Worm (Caenorhabditis elegans) whole organism, L1 larva: ENCODE data around the gene F01D5.1.
A peak's percentile ranks its signal among the peaks of the same experiment; 100 is the strongest.

Experiments used
- aha-1 ChIP-seq: fragments of 150-350 bp; optimal IDR thresholded peaks from 2 replicates; lab custom pipeline; 2014; ENCODE audit warnings: missing biosample characterization, missing genetic modification characterization
- alr-1 ChIP-seq: fragments of 200-800 bp; sonication (Bioruptor generic); optimal IDR thresholded peaks from 2 replicates; lab custom pipeline; 2018; ENCODE audit warnings: borderline replicate concordance, mild to moderate bottlenecking, missing genetic modification characterization, missing compliant biosample characterization
- aly-2 ChIP-seq: fragments of 150-350 bp; optimal IDR thresholded peaks from 2 replicates; lab custom pipeline; 2014; ENCODE audit warnings: missing biosample characterization, missing genetic modification characterization
- ceh-63 ChIP-seq: fragments of 200-800 bp; sonication (Bioruptor generic); optimal IDR thresholded peaks from 2 replicates; lab custom pipeline; 2018; ENCODE audit warnings: mild to moderate bottlenecking, missing genetic modification characterization, missing compliant biosample characterization
- ceh-8 ChIP-seq: fragments of 200-800 bp; sonication (Bioruptor generic); optimal IDR thresholded peaks from 2 replicates; lab custom pipeline; 2018; ENCODE audit warnings: mild to moderate bottlenecking, missing genetic modification characterization, moderate library complexity, missing compliant biosample characterization
- ceh-88 ChIP-seq: fragments of 200-800 bp; sonication (Bioruptor generic); IDR thresholded peaks from 2 replicates; pipeline ENCODE4 v1.3.6; 2022; ENCODE audit warnings: missing genetic modification characterization, missing compliant biosample characterization
- ceh-90 ChIP-seq: sonication (generic microtip); optimal IDR thresholded peaks from 2 replicates; lab custom pipeline; 2016; ENCODE audit warnings: missing genetic modification characterization, missing compliant biosample characterization
- ces-1 ChIP-seq: fragments of 150-350 bp; optimal IDR thresholded peaks from 2 replicates; lab custom pipeline; 2014; ENCODE audit warnings: missing biosample characterization, missing genetic modification reagents, missing genetic modification characterization
- dpl-1 ChIP-seq, 3 experiments: fragments of 150-350 bp in 2 of 3; sonication (generic microtip) in 1 of 3; optimal IDR thresholded peaks; 2 replicates each; lab custom pipeline; 2014 to 2017; ENCODE audit warnings: missing biosample characterization in 3 of 3, missing genetic modification characterization in 3 of 3, missing genetic modification reagents in 3 of 3
- efl-1 ChIP-seq, 4 experiments: fragments of 150-350 bp; optimal IDR thresholded peaks in 3 of 4; peaks in 1 of 4; 1 replicate in 1 of 4; 2 replicates in 3 of 4; lab custom pipeline; 2014; ENCODE audit warnings: missing biosample characterization in 2 of 4, missing genetic modification characterization in 2 of 4, missing genetic modification reagents in 2 of 4
- efl-3 ChIP-seq: fragments of 200-800 bp; sonication (Bioruptor generic); optimal IDR thresholded peaks from 2 replicates; lab custom pipeline; 2018; ENCODE audit warnings: mild to moderate bottlenecking, missing genetic modification characterization, missing compliant biosample characterization
- egl-13 ChIP-seq: sonication (generic microtip); optimal IDR thresholded peaks from 2 replicates; lab custom pipeline; 2016; ENCODE audit warnings: missing genotype, missing genetic modification reagents, missing genetic modification characterization, missing compliant biosample characterization
- egl-27 ChIP-seq, 2 experiments: fragments of 150-350 bp in 1 of 2; sonication (generic microtip); optimal IDR thresholded peaks; 3 replicates each; lab custom pipeline; 2017 to 2018; ENCODE audit warnings: missing biosample characterization in 2 of 2, missing genetic modification characterization in 2 of 2, missing genetic modification reagents in 2 of 2
- elt-3 ChIP-seq, 6 experiments: fragments of 150-350 bp in 1 of 6; sonication (generic microtip); optimal IDR thresholded peaks; 2 replicates each; lab custom pipeline; 2017 to 2018; ENCODE audit warnings: missing biosample characterization in 6 of 6, missing genetic modification characterization in 6 of 6, inconsistent platforms in 1 of 6
- ets-5 ChIP-seq: fragments of 200-800 bp; sonication (Bioruptor generic); IDR thresholded peaks from 2 replicates; pipeline ENCODE4 v1.3.6; 2022; ENCODE audit warnings: missing genetic modification characterization, missing compliant biosample characterization
- fkh-10 ChIP-seq: sonication (generic microtip); optimal IDR thresholded peaks from 2 replicates; lab custom pipeline; 2017; ENCODE audit warnings: missing biosample characterization, missing genetic modification reagents, missing genetic modification characterization
- hlh-4 ChIP-seq: sonication (generic microtip); optimal IDR thresholded peaks from 2 replicates; lab custom pipeline; 2016; ENCODE audit warnings: mild to moderate bottlenecking, missing genetic modification characterization, missing compliant biosample characterization
- hpl-2 ChIP-seq: fragments of 150-350 bp; optimal IDR thresholded peaks from 2 replicates; lab custom pipeline; 2014; ENCODE audit warnings: missing biosample characterization, missing genetic modification reagents, missing genetic modification characterization
- irx-1 ChIP-seq: sonication (generic microtip); optimal IDR thresholded peaks from 2 replicates; lab custom pipeline; 2016; ENCODE audit warnings: missing genetic modification characterization, missing compliant biosample characterization
- jun-1 ChIP-seq: fragments of 150-350 bp; optimal IDR thresholded peaks from 2 replicates; lab custom pipeline; 2014; ENCODE audit warnings: missing biosample characterization, missing genetic modification reagents, missing genetic modification characterization
- lin-13 ChIP-seq: fragments of 150-350 bp; optimal IDR thresholded peaks from 2 replicates; lab custom pipeline; 2014; ENCODE audit warnings: missing biosample characterization, missing genetic modification reagents, missing genetic modification characterization
- lin-14 ChIP-seq: fragments of 200-800 bp; sonication (Bioruptor generic); optimal IDR thresholded peaks from 2 replicates; lab custom pipeline; 2018; ENCODE audit warnings: mild to moderate bottlenecking, missing genetic modification characterization, moderate library complexity, missing compliant biosample characterization
- lin-35 ChIP-seq, 2 experiments: fragments of 150-350 bp; optimal IDR thresholded peaks; 2 replicates each; lab custom pipeline; 2014; ENCODE audit warnings: missing biosample characterization in 2 of 2, missing genetic modification characterization in 2 of 2, missing genetic modification reagents in 2 of 2
- lin-39 ChIP-seq: fragments of 150-350 bp; optimal IDR thresholded peaks from 2 replicates; lab custom pipeline; 2014; ENCODE audit warnings: missing biosample characterization, missing genetic modification reagents, missing genetic modification characterization
- lir-3 ChIP-seq: sonication (generic microtip); optimal IDR thresholded peaks from 2 replicates; lab custom pipeline; 2016; ENCODE audit warnings: mild to moderate bottlenecking, missing genetic modification characterization, moderate library complexity, missing compliant biosample characterization; ENCODE audit not compliant: poor library complexity
- lsy-2 ChIP-seq, 2 experiments: fragments of 150-350 bp; optimal IDR thresholded peaks; 2 replicates each; lab custom pipeline; 2014; ENCODE audit warnings: missing biosample characterization in 2 of 2, missing genetic modification characterization in 2 of 2
- mdl-1 ChIP-seq, 2 experiments: fragments of 150-350 bp; optimal IDR thresholded peaks; 2 replicates each; lab custom pipeline; 2014 to 2017; ENCODE audit warnings: missing biosample characterization in 2 of 2, missing genetic modification characterization in 2 of 2, inconsistent platforms in 1 of 2
- mef-2 ChIP-seq: fragments of 150-350 bp; optimal IDR thresholded peaks from 2 replicates; lab custom pipeline; 2014; ENCODE audit warnings: missing biosample characterization, missing genetic modification characterization
- mep-1 ChIP-seq: fragments of 150-350 bp; optimal IDR thresholded peaks from 2 replicates; lab custom pipeline; 2014; ENCODE audit warnings: missing biosample characterization, missing genetic modification characterization
- nhr-11 ChIP-seq: fragments of 150-350 bp; optimal IDR thresholded peaks from 2 replicates; lab custom pipeline; 2014; ENCODE audit warnings: missing biosample characterization, missing genetic modification characterization
- nhr-12 ChIP-seq: sonication (generic microtip); optimal IDR thresholded peaks from 2 replicates; lab custom pipeline; 2017; ENCODE audit warnings: missing biosample characterization, missing genetic modification characterization
- nhr-19 ChIP-seq: fragments of 200-800 bp; sonication (Bioruptor generic); conservative IDR thresholded peaks from 2 replicates; pipeline ENCODE4 v1.3.6; 2022; ENCODE audit warnings: missing genetic modification characterization, missing compliant biosample characterization
- nhr-237 ChIP-seq: fragments of 150-350 bp; optimal IDR thresholded peaks from 2 replicates; lab custom pipeline; 2014; ENCODE audit warnings: missing biosample characterization, missing genetic modification characterization
- nhr-28 ChIP-seq: fragments of 150-350 bp; optimal IDR thresholded peaks from 2 replicates; lab custom pipeline; 2014; ENCODE audit warnings: missing biosample characterization, missing genetic modification characterization
- nhr-47 ChIP-seq: sonication (generic microtip); optimal IDR thresholded peaks from 2 replicates; lab custom pipeline; 2016; ENCODE audit warnings: mild to moderate bottlenecking, missing genetic modification characterization, moderate library complexity, missing compliant biosample characterization
- nhr-76 ChIP-seq: sonication (generic microtip); optimal IDR thresholded peaks from 2 replicates; lab custom pipeline; 2017; ENCODE audit warnings: missing biosample characterization, missing genetic modification characterization
- nhr-85 ChIP-seq: sonication (generic microtip); peaks from one replicate; lab custom pipeline; 2016; ENCODE audit warnings: missing genetic modification characterization, inconsistent platforms, missing compliant biosample characterization
- pax-3 ChIP-seq: fragments of 200-800 bp; sonication (Bioruptor generic); optimal IDR thresholded peaks from 2 replicates; lab custom pipeline; 2018; ENCODE audit warnings: mild to moderate bottlenecking, missing genetic modification characterization, moderate library complexity, missing compliant biosample characterization
- pqm-1 ChIP-seq: sonication (generic microtip); optimal IDR thresholded peaks from 3 replicates; lab custom pipeline; 2017; ENCODE audit warnings: missing biosample characterization, missing genetic modification characterization
- rnt-1 ChIP-seq: sonication (generic microtip); optimal IDR thresholded peaks from 2 replicates; lab custom pipeline; 2016; ENCODE audit warnings: mild to moderate bottlenecking, missing genetic modification characterization, moderate library complexity, missing compliant biosample characterization
- skn-1 ChIP-seq: fragments of 150-350 bp; optimal IDR thresholded peaks from 2 replicates; lab custom pipeline; 2014; ENCODE audit warnings: missing biosample characterization, missing genetic modification characterization
- snpc-4 ChIP-seq: fragments of 150-350 bp; optimal IDR thresholded peaks from 2 replicates; lab custom pipeline; 2014; ENCODE audit warnings: missing biosample characterization, missing genetic modification characterization
- snu-23 ChIP-seq: sonication (generic microtip); optimal IDR thresholded peaks from 2 replicates; lab custom pipeline; 2016; ENCODE audit warnings: missing genetic modification characterization, missing compliant biosample characterization
- tbx-2 ChIP-seq: sonication (generic microtip); optimal IDR thresholded peaks from 2 replicates; lab custom pipeline; 2016; ENCODE audit warnings: missing genetic modification characterization, missing compliant biosample characterization
- tlp-1 ChIP-seq: fragments of 150-350 bp; optimal IDR thresholded peaks from 2 replicates; lab custom pipeline; 2014; ENCODE audit warnings: missing biosample characterization, missing genetic modification characterization
- unc-62 ChIP-seq: fragments of 150-350 bp; optimal IDR thresholded peaks from 2 replicates; lab custom pipeline; 2014; ENCODE audit warnings: missing biosample characterization, missing genetic modification reagents, missing genetic modification characterization
- unc-86 ChIP-seq: sonication (generic microtip); optimal IDR thresholded peaks from 2 replicates; lab custom pipeline; 2016; ENCODE audit warnings: missing genetic modification characterization, missing compliant biosample characterization
- unc-98 ChIP-seq: fragments of 200-800 bp; sonication (Bioruptor generic); IDR thresholded peaks from 2 replicates; pipeline ENCODE4 v1.3.6; 2022; ENCODE audit warnings: missing genetic modification characterization, missing compliant biosample characterization
- xbp-1 ChIP-seq: sonication (generic microtip); optimal IDR thresholded peaks from 2 replicates; lab custom pipeline; 2016; ENCODE audit warnings: missing genetic modification characterization, missing compliant biosample characterization
- zag-1 ChIP-seq: fragments of 150-350 bp; optimal IDR thresholded peaks from 2 replicates; lab custom pipeline; 2014; ENCODE audit warnings: missing biosample characterization, missing genetic modification characterization
- zip-4 ChIP-seq: fragments of 200-800 bp; sonication (Bioruptor generic); optimal IDR thresholded peaks from 2 replicates; lab custom pipeline; 2018; ENCODE audit warnings: mild to moderate bottlenecking, missing genetic modification characterization, moderate library complexity, missing compliant biosample characterization
- ztf-11 ChIP-seq, 2 experiments: sonication (generic microtip); optimal IDR thresholded peaks; 2 replicates each; lab custom pipeline; 2016 to 2017; ENCODE audit warnings: missing genetic modification characterization in 2 of 2, missing biosample characterization in 1 of 2, missing compliant biosample characterization in 1 of 2
- ztf-4 ChIP-seq: fragments of 150-350 bp; optimal IDR thresholded peaks from 2 replicates; lab custom pipeline; 2014; ENCODE audit warnings: missing biosample characterization, missing genetic modification characterization

Gene F01D5.1

DNA sequence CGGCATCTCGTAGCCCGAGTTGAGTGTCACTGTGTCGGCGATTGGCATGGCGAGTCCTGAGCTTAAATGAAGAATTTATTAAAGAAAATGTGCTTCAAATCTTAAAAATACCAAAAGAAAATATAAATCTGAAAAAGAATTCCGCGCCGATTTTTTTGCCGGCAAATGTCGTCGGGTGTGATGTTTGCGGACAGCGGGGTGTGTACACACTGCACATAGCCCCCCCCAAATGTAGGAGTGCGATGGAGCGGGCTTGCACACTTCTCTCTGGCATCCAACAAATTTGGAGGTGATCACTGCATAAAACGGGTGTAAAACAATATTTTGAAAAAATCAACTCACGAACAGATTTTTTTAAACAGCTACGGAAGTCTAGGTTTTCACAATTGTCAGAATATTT lies 21.2 kb downstream of the F01D5.1 start, which contains the start of gene Y39G8B.2 (continued):
- no peak for TF ChIP-seq unc-62
- peak; percentile 90 to 92 for TF ChIP-seq lsy-2 (tag; optimal IDR thresholded peaks at IDR 0.05; lab: Kevin White, UChicago)
- TF ChIP-seq lin-35 (GFP tag; optimal IDR thresholded peaks at IDR 0.05; lab: Kevin White, UChicago) = peak; percentile 90 to 92
- TF ChIP-seq tlp-1 (tag; lab: Kevin White, UChicago) = no peak
- no peak for TF ChIP-seq mef-2 (tag; lab: Kevin White, UChicago)
- peak; percentile 86 for TF ChIP-seq snu-23 (GFP tag; lab: Kevin White, UChicago)
- TF ChIP-seq aly-2 (tag; lab: Kevin White, UChicago) = peak; percentile 25
- no peak for TF ChIP-seq zag-1 (tag; lab: Kevin White, UChicago)
- TF ChIP-seq nhr-28 (tag; lab: Kevin White, UChicago) = no peak
- peak; percentile 83 to 88 (median 86) for TF ChIP-seq dpl-1 (GFP tag; optimal IDR thresholded peaks at IDR 0.05; lab: Kevin White, UChicago)
- peak; percentile 23 for TF ChIP-seq zip-4 (GFP tag; lab: Kevin White, UChicago)
- no peak for TF ChIP-seq egl-27 (tag; optimal IDR thresholded peaks at IDR 0.05; lab: Kevin White, UChicago)
- TF ChIP-seq snpc-4 (tag; lab: Kevin White, UChicago) = peak; percentile 89
- TF ChIP-seq nhr-76 (tag; lab: Kevin White, UChicago) = no peak
- TF ChIP-seq ceh-88 = peak; percentile 46; the same call in 1 of the 2 replicates
- TF ChIP-seq fkh-10 = peak; percentile 65
- no peak for TF ChIP-seq lin-39
- peak; percentile 77 for TF ChIP-seq tbx-2
- peak; percentile 88 for TF ChIP-seq lin-14 (GFP tag; lab: Kevin White, UChicago)
- TF ChIP-seq unc-98 (GFP tag; lab: Robert Waterston, UW) = peak; percentile 23; the same call in 1 of the 2 replicates
- TF ChIP-seq ceh-63 (GFP tag; lab: Kevin White, UChicago) = no peak
- no peak for TF ChIP-seq hlh-4 (tag; lab: Kevin White, UChicago)
- no peak for TF ChIP-seq pqm-1 (tag; lab: Kevin White, UChicago)
- TF ChIP-seq rnt-1 (tag; lab: Kevin White, UChicago) = peak; percentile 90
- peak; percentile 92 for TF ChIP-seq mep-1 (tag; lab: Kevin White, UChicago)
- TF ChIP-seq skn-1 (tag; lab: Kevin White, UChicago) = peak; percentile 86
- TF ChIP-seq hpl-2 (GFP tag; lab: Kevin White, UChicago) = no peak
- peak; percentile 60 for TF ChIP-seq irx-1
- TF ChIP-seq xbp-1 (tag; lab: Kevin White, UChicago) = peak; percentile 69
- TF ChIP-seq ztf-11 (tag; optimal IDR thresholded peaks at IDR 0.05; lab: Kevin White, UChicago) = peak in 1 of 2 experiments; percentile 61
- peak; percentile 77 for TF ChIP-seq unc-86
- TF ChIP-seq nhr-237 (tag; lab: Kevin White, UChicago) = peak; percentile 51
- peak; percentile 83 for TF ChIP-seq nhr-19 (GFP tag; lab: Robert Waterston, UW)
- TF ChIP-seq ceh-8 (GFP tag; lab: Kevin White, UChicago) = no peak
- no peak for TF ChIP-seq ets-5 (GFP tag; lab: Robert Waterston, UW)
- peak in 2 of 6 experiments; percentile 49 to 54 for TF ChIP-seq elt-3 (tag; optimal IDR thresholded peaks at IDR 0.05; lab: Kevin White, UChicago)
- TF ChIP-seq mdl-1 (tag; optimal IDR thresholded peaks at IDR 0.05; lab: Kevin White, UChicago) = peak in 1 of 2 experiments; percentile 80
- no peak for TF ChIP-seq lir-3 (tag; lab: Kevin White, UChicago)
- no peak for TF ChIP-seq nhr-11 (tag; lab: Kevin White, UChicago)
- no peak for TF ChIP-seq ceh-90 (tag; lab: Kevin White, UChicago)
- peak; percentile 83 for TF ChIP-seq nhr-85 (tag; lab: Kevin White, UChicago)
- TF ChIP-seq nhr-12 (tag; lab: Kevin White, UChicago) = no peak
- TF ChIP-seq aha-1 (tag; lab: Kevin White, UChicago) = peak; percentile 59
- TF ChIP-seq egl-13 = peak; percentile 58
- peak; percentile 79 for TF ChIP-seq jun-1 (tag; lab: Kevin White, UChicago)
- TF ChIP-seq pax-3 (tag; lab: Kevin White, UChicago) = peak; percentile 57
- TF ChIP-seq ces-1 = no peak
- peak; percentile 87 for TF ChIP-seq lin-13 (GFP tag; lab: Kevin White, UChicago)
- TF ChIP-seq efl-1 (optimal IDR thresholded peaks at IDR 0.05; lab: Kevin White, UChicago) = peak; percentile 89 to 91
- TF ChIP-seq efl-1 (GFP tag; optimal IDR thresholded peaks at IDR 0.05 in 1 of 2; lab: Kevin White, UChicago) = peak; percentile 86 to 98
- TF ChIP-seq alr-1 (tag; lab: Kevin White, UChicago) = no peak
- no peak for TF ChIP-seq efl-3
- TF ChIP-seq nhr-47 = peak; percentile 86
- peak; percentile 30 for TF ChIP-seq ztf-4
